Fruit fly (Drosophila melanogaster): ENCODE data around the gene Sk1.

The Sk1 gene

dm6 chrX:11419212-11419611 lies 23.1 kb upstream of the Sk1 start:
- TF ChIP-seq HLH106 (tag; optimal IDR thresholded peaks at IDR 0.05) (peak; percentile 1), dl (GFP tag; optimal IDR thresholded peaks at IDR 0.05; ENCODE audit: insufficient read depth in 1 of 2, partially characterized antibody in 2 of 2) (no peak)

dm6 chrX:11419962-11420361 lies 22.4 kb upstream of the Sk1 start:
- no peak for TF ChIP-seq psq (GFP tag; optimal IDR thresholded peaks at IDR 0.05)
- TF ChIP-seq Hr78 (GFP tag; optimal IDR thresholded peaks at IDR 0.05): no peak
- no peak for TF ChIP-seq Mio (GFP tag; optimal IDR thresholded peaks at IDR 0.05)
- no peak for TF ChIP-seq GATAd (GFP tag; optimal IDR thresholded peaks at IDR 0.05)
- TF ChIP-seq Jra (GFP tag; optimal IDR thresholded peaks at IDR 0.05): no peak
- no peak for TF ChIP-seq Hr83 (GFP tag; optimal IDR thresholded peaks at IDR 0.05; ENCODE audit: poor library complexity, severe bottlenecking)
- no peak for TF ChIP-seq dl (GFP tag; optimal IDR thresholded peaks at IDR 0.05; ENCODE audit: insufficient read depth in 1 of 2, partially characterized antibody in 2 of 2)
- no peak for TF ChIP-seq dmrt93B (GFP tag; optimal IDR thresholded peaks at IDR 0.05)
- no peak for TF ChIP-seq Hnf4 (GFP tag; optimal IDR thresholded peaks at IDR 0.05)
- no peak for TF ChIP-seq lola (GFP tag; optimal IDR thresholded peaks at IDR 0.05)

dm6 chrX:11420752-11421396 lies 21.5 kb upstream of the Sk1 start:
- no peak for TF ChIP-seq N (GFP tag; optimal IDR thresholded peaks at IDR 0.05)
- no peak for TF ChIP-seq sv (GFP tag; optimal IDR thresholded peaks at IDR 0.05)
- peak; percentile 10 for TF ChIP-seq h (GFP tag; optimal IDR thresholded peaks at IDR 0.05)
- no peak for TF ChIP-seq sage (GFP tag; optimal IDR thresholded peaks at IDR 0.05)

dm6 chrX:11422071-11422470 lies 20.3 kb upstream of the Sk1 start:
- TF ChIP-seq CG32264 (GFP tag; optimal IDR thresholded peaks at IDR 0.05) (no peak), Jra (GFP tag; optimal IDR thresholded peaks at IDR 0.05) (no peak), fru (GFP tag; optimal IDR thresholded peaks at IDR 0.05) (peak; percentile 35), N (GFP tag; optimal IDR thresholded peaks at IDR 0.05) (no peak), HLH106 (tag; optimal IDR thresholded peaks at IDR 0.05) (peak; percentile 57), foxo (GFP tag; optimal IDR thresholded peaks at IDR 0.05) (peak in 1 of 2 experiments; percentile 53), Myc (optimal IDR thresholded peaks at IDR 0.05) (no peak), rgr (GFP tag; optimal IDR thresholded peaks at IDR 0.05) (peak; percentile 2), brk (GFP tag; optimal IDR thresholded peaks at IDR 0.05) (no peak), Sp1 (GFP tag; optimal IDR thresholded peaks at IDR 0.05) (peak; percentile 60), Dif (GFP tag; optimal IDR thresholded peaks at IDR 0.05; ENCODE audit: partially characterized antibody) (no peak), OdsH (GFP tag; optimal IDR thresholded peaks at IDR 0.05) (no peak), h (GFP tag; optimal IDR thresholded peaks at IDR 0.05) (no peak), dsf (GFP tag; optimal IDR thresholded peaks at IDR 0.05; ENCODE audit: borderline replicate concordance) (no peak)

- no peak for TF ChIP-seq HLH106 (tag; optimal IDR thresholded peaks at IDR 0.05)
- TF ChIP-seq OdsH (GFP tag; optimal IDR thresholded peaks at IDR 0.05): peak; percentile 2
Observed at dm6 chrX:11422532-11422931, 19.8 kb upstream of the Sk1 start, which contains the start of gene Gs2. Gene Gs2 (plus strand): TSS chrX:11422832.

dm6 chrX:11423277-11423717 lies 19.0 kb upstream of the Sk1 start:
- TF ChIP-seq OdsH (GFP tag; optimal IDR thresholded peaks at IDR 0.05): peak; percentile 92
- peak; percentile 23 for TF ChIP-seq dsf (GFP tag; optimal IDR thresholded peaks at IDR 0.05; ENCODE audit: borderline replicate concordance)
- peak; percentile 95 for TF ChIP-seq br (GFP tag; optimal IDR thresholded peaks at IDR 0.05)
- peak; percentile 81 for TF ChIP-seq brk (GFP tag; optimal IDR thresholded peaks at IDR 0.05)
- TF ChIP-seq Hnf4 (GFP tag; optimal IDR thresholded peaks at IDR 0.05): peak; percentile 93
- peak; percentile 86 for TF ChIP-seq sage (GFP tag; optimal IDR thresholded peaks at IDR 0.05)
- TF ChIP-seq sv (GFP tag; optimal IDR thresholded peaks at IDR 0.05): peak; percentile 78
- peak; percentile 93 for TF ChIP-seq Sp1 (GFP tag; optimal IDR thresholded peaks at IDR 0.05)
- no peak for TF ChIP-seq lola (GFP tag; optimal IDR thresholded peaks at IDR 0.05)
- TF ChIP-seq h (GFP tag; optimal IDR thresholded peaks at IDR 0.05): peak; percentile 96
- TF ChIP-seq Rel (GFP tag; optimal IDR thresholded peaks at IDR 0.05): peak; percentile 21
- TF ChIP-seq Rel (tag; optimal IDR thresholded peaks at IDR 0.05): peak; percentile 59
- peak; percentile 92 for TF ChIP-seq HLH106 (tag; optimal IDR thresholded peaks at IDR 0.05)
- TF ChIP-seq CrebA (GFP tag; optimal IDR thresholded peaks at IDR 0.05; ENCODE audit: borderline replicate concordance): peak; percentile 69
- no peak for TF ChIP-seq Abd-B (GFP tag; optimal IDR thresholded peaks at IDR 0.05)
- TF ChIP-seq usp (GFP tag; optimal IDR thresholded peaks at IDR 0.05): no peak
- no peak for TF ChIP-seq pan (optimal IDR thresholded peaks at IDR 0.05)
- TF ChIP-seq Dif (GFP tag; optimal IDR thresholded peaks at IDR 0.05; ENCODE audit: partially characterized antibody): peak; percentile 63
- peak; percentile 88 for TF ChIP-seq CG32264 (GFP tag; optimal IDR thresholded peaks at IDR 0.05)
- TF ChIP-seq ey (GFP tag; optimal IDR thresholded peaks at IDR 0.05): peak; percentile 96
- no peak for TF ChIP-seq Myc (optimal IDR thresholded peaks at IDR 0.05)
- peak; percentile 42 to 61 for TF ChIP-seq dl (GFP tag; optimal IDR thresholded peaks at IDR 0.05; ENCODE audit: insufficient read depth in 1 of 2, partially characterized antibody in 2 of 2)
- no peak for TF ChIP-seq Hr78 (GFP tag; optimal IDR thresholded peaks at IDR 0.05)
- peak; percentile 85 for TF ChIP-seq dmrt93B (GFP tag; optimal IDR thresholded peaks at IDR 0.05)
- TF ChIP-seq Dfd (GFP tag; optimal IDR thresholded peaks at IDR 0.05): peak; percentile 21
- peak; percentile 31 for TF ChIP-seq Hr83 (GFP tag; optimal IDR thresholded peaks at IDR 0.05; ENCODE audit: poor library complexity, severe bottlenecking)
- peak; percentile 20 for TF ChIP-seq jim (GFP tag; optimal IDR thresholded peaks at IDR 0.05)
- TF ChIP-seq Jra (GFP tag; optimal IDR thresholded peaks at IDR 0.05): peak; percentile 72
- peak; percentile 93 for TF ChIP-seq rgr (GFP tag; optimal IDR thresholded peaks at IDR 0.05)
- TF ChIP-seq N (GFP tag; optimal IDR thresholded peaks at IDR 0.05): no peak
- TF ChIP-seq fru (GFP tag; optimal IDR thresholded peaks at IDR 0.05): peak; percentile 92

Measured in whole organism, wandering third instar larva.